Fruit fly (Drosophila melanogaster): Measurements from ENCODE around the gene CG9568.

DNA sequence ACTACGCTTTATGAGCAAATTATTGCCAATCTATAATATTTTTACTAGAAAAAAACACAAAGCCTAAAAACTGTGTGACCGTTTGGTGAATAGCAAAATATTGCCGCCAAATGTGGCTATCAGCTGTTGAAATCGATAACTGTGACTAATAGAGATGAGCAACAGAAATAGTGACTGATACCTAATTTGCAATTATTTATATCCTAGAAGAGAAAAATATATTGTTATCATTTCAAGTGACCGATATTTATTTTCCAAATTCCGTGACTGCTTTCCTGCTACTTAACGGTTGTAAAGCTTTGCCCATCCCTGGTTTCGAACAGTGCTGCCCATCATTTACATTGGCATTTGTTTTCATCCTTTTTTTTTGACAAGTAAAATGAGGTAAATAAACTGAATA, 13.1 kb upstream of the CG9568 start, which contains the start of the genes alien and CG18661:
- TF ChIP-seq woc (GFP tag; optimal IDR thresholded peaks at IDR 0.05) (peak; percentile 73), ey (GFP tag; optimal IDR thresholded peaks at IDR 0.05) (peak; percentile 94), h (GFP tag; optimal IDR thresholded peaks at IDR 0.05) (peak; percentile 56), psq (GFP tag; optimal IDR thresholded peaks at IDR 0.05) (peak; percentile 73), fru (GFP tag; optimal IDR thresholded peaks at IDR 0.05) (peak; percentile 91), OdsH (GFP tag; optimal IDR thresholded peaks at IDR 0.05) (peak; percentile 51), sage (GFP tag; optimal IDR thresholded peaks at IDR 0.05) (no peak), Jra (GFP tag; optimal IDR thresholded peaks at IDR 0.05) (peak; percentile 66), dsf (GFP tag; optimal IDR thresholded peaks at IDR 0.05; ENCODE audit: borderline replicate concordance) (peak; percentile 20), Hr83 (GFP tag; optimal IDR thresholded peaks at IDR 0.05; ENCODE audit: poor library complexity, severe bottlenecking) (peak; percentile 53), GATAd (GFP tag; optimal IDR thresholded peaks at IDR 0.05) (peak; percentile 75), CG9705 (GFP tag; optimal IDR thresholded peaks at IDR 0.05) (peak; percentile 56)
